Worm (Caenorhabditis elegans) whole organism, L2 larva: Measurements from ENCODE around the gene col-118.

ENCODE experiments used
- C34F6.9 ChIP-seq: fragments of 150-350 bp; optimal IDR thresholded peaks from 2 replicates; lab custom pipeline; 2014; ENCODE audit warnings: missing biosample characterization, missing genetic modification characterization
- F13H6.1 ChIP-seq: sonication (generic microtip); optimal IDR thresholded peaks from 2 replicates; lab custom pipeline; 2016; ENCODE audit warnings: missing genetic modification characterization, missing compliant biosample characterization
- R02D3.7 ChIP-seq: fragments of 150-350 bp; optimal IDR thresholded peaks from 2 replicates; lab custom pipeline; 2014; ENCODE audit warnings: missing biosample characterization, missing genetic modification characterization
- Y55F3AM.14 ChIP-seq: fragments of 200-800 bp; sonication (Bioruptor generic); optimal IDR thresholded peaks from 2 replicates; lab custom pipeline; 2018; ENCODE audit warnings: mild to moderate bottlenecking, missing genetic modification characterization, missing compliant biosample characterization
- ZK546.5 ChIP-seq: sonication (generic microtip); optimal IDR thresholded peaks from 2 replicates; lab custom pipeline; 2017; ENCODE audit warnings: missing biosample characterization, missing genetic modification characterization
- alr-1 ChIP-seq: fragments of 150-350 bp; optimal IDR thresholded peaks from 2 replicates; lab custom pipeline; 2014; ENCODE audit warnings: missing biosample characterization, missing genetic modification characterization
- aly-2 ChIP-seq: fragments of 150-350 bp; optimal IDR thresholded peaks from 2 replicates; lab custom pipeline; 2014; ENCODE audit warnings: missing biosample characterization, missing genetic modification characterization
- ama-1 ChIP-seq: fragments of 150-350 bp; optimal IDR thresholded peaks from 2 replicates; lab custom pipeline; 2018; ENCODE audit warnings: inconsistent platforms
- blmp-1 ChIP-seq: sonication (generic microtip); optimal IDR thresholded peaks from 2 replicates; lab custom pipeline; 2017; ENCODE audit warnings: missing genetic modification characterization, mild to moderate bottlenecking, missing compliant biosample characterization, antibody characterized with exemption, moderate library complexity; ENCODE audit not compliant: insufficient read depth
- ceh-16 ChIP-seq: fragments of 150-350 bp; optimal IDR thresholded peaks from 2 replicates; lab custom pipeline; 2014; ENCODE audit warnings: missing biosample characterization, missing genetic modification characterization
- ceh-82 ChIP-seq: fragments of 150-350 bp; optimal IDR thresholded peaks from 2 replicates; lab custom pipeline; 2014; ENCODE audit warnings: missing biosample characterization, missing genetic modification characterization
- crh-2 ChIP-seq: sonication (generic microtip); optimal IDR thresholded peaks from 2 replicates; lab custom pipeline; 2017; ENCODE audit warnings: missing biosample characterization, missing genetic modification characterization
- dmd-4 ChIP-seq: sonication (generic microtip); optimal IDR thresholded peaks from 2 replicates; lab custom pipeline; 2017; ENCODE audit warnings: missing biosample characterization, missing genetic modification characterization
- egl-27 ChIP-seq: sonication (generic microtip); optimal IDR thresholded peaks from 3 replicates; lab custom pipeline; 2017; ENCODE audit warnings: missing biosample characterization, missing genetic modification reagents, missing genetic modification characterization
- elt-1 ChIP-seq: fragments of 150-350 bp; optimal IDR thresholded peaks from 2 replicates; lab custom pipeline; 2014; ENCODE audit warnings: missing biosample characterization, missing genetic modification characterization
- elt-3 ChIP-seq: sonication (generic microtip); optimal IDR thresholded peaks from 2 replicates; lab custom pipeline; 2017; ENCODE audit warnings: missing biosample characterization, missing genetic modification characterization
- fos-1 ChIP-seq: fragments of 150-350 bp; optimal IDR thresholded peaks from 2 replicates; lab custom pipeline; 2014; ENCODE audit warnings: missing biosample characterization, missing genetic modification characterization
- gmeb-1 ChIP-seq: fragments of 150-350 bp; optimal IDR thresholded peaks from 2 replicates; lab custom pipeline; 2014; ENCODE audit warnings: missing biosample characterization, missing genetic modification characterization
- lin-13 ChIP-seq: fragments of 150-350 bp; optimal IDR thresholded peaks from 2 replicates; lab custom pipeline; 2014; ENCODE audit warnings: missing biosample characterization, missing genetic modification reagents, missing genetic modification characterization
- lin-39 ChIP-seq: fragments of 150-350 bp; optimal IDR thresholded peaks from 2 replicates; lab custom pipeline; 2014; ENCODE audit warnings: missing biosample characterization, missing genetic modification reagents, missing genetic modification characterization
- lsy-2 ChIP-seq, 2 experiments: fragments of 150-350 bp in 1 of 2; sonication (generic microtip) in 1 of 2; optimal IDR thresholded peaks; 2 replicates each; lab custom pipeline; 2014 to 2017; ENCODE audit warnings: missing biosample characterization in 2 of 2, missing genetic modification characterization in 2 of 2
- mab-5 ChIP-seq: fragments of 150-350 bp; optimal IDR thresholded peaks from 2 replicates; lab custom pipeline; 2014; ENCODE audit warnings: missing biosample characterization, missing genetic modification characterization
- mbf-1 ChIP-seq: sonication (generic microtip); optimal IDR thresholded peaks from 2 replicates; lab custom pipeline; 2017; ENCODE audit warnings: missing biosample characterization, missing genetic modification characterization
- nhr-10 ChIP-seq: sonication (generic microtip); optimal IDR thresholded peaks from 2 replicates; lab custom pipeline; 2017; ENCODE audit warnings: missing biosample characterization, missing genetic modification characterization
- nhr-11 ChIP-seq: fragments of 150-350 bp; optimal IDR thresholded peaks from 2 replicates; lab custom pipeline; 2014; ENCODE audit warnings: missing biosample characterization, missing genetic modification characterization
- nhr-12 ChIP-seq: fragments of 150-350 bp; optimal IDR thresholded peaks from 2 replicates; lab custom pipeline; 2014; ENCODE audit warnings: missing biosample characterization, missing genetic modification characterization
- nhr-129 ChIP-seq: fragments of 150-350 bp; optimal IDR thresholded peaks from 2 replicates; lab custom pipeline; 2014; ENCODE audit warnings: missing biosample characterization, missing genetic modification characterization
- nhr-21 ChIP-seq: fragments of 150-350 bp; optimal IDR thresholded peaks from 2 replicates; lab custom pipeline; 2014; ENCODE audit warnings: missing biosample characterization, missing genetic modification characterization
- nhr-23 ChIP-seq: fragments of 150-350 bp; optimal IDR thresholded peaks from 2 replicates; lab custom pipeline; 2014; ENCODE audit warnings: missing biosample characterization, missing genetic modification reagents, missing genetic modification characterization
- nhr-25 ChIP-seq: fragments of 150-350 bp; sonication (generic microtip); optimal IDR thresholded peaks from 3 replicates; lab custom pipeline; 2014; ENCODE audit warnings: missing biosample characterization, missing genetic modification characterization
- peb-1 ChIP-seq: fragments of 150-350 bp; optimal IDR thresholded peaks from 2 replicates; lab custom pipeline; 2014; ENCODE audit warnings: missing biosample characterization, missing genetic modification characterization
- sem-4 ChIP-seq: fragments of 150-350 bp; optimal IDR thresholded peaks from 2 replicates; lab custom pipeline; 2014; ENCODE audit warnings: missing biosample characterization, missing genetic modification reagents, missing genetic modification characterization
- sma-3 ChIP-seq: sonication (generic microtip); optimal IDR thresholded peaks from 2 replicates; lab custom pipeline; 2016; ENCODE audit warnings: missing genetic modification reagents, missing genetic modification characterization, missing compliant biosample characterization
- sma-9 ChIP-seq, 2 experiments: fragments of 150-350 bp in 1 of 2; sonication (generic microtip) in 1 of 2; optimal IDR thresholded peaks; 2 replicates each; lab custom pipeline; 2014 to 2016; ENCODE audit warnings: missing genetic modification characterization in 2 of 2, mild to moderate bottlenecking in 1 of 2, missing biosample characterization in 1 of 2, missing compliant biosample characterization in 1 of 2, missing genetic modification reagents in 1 of 2, moderate library complexity in 1 of 2
- snpc-4 ChIP-seq: fragments of 150-350 bp; optimal IDR thresholded peaks from 2 replicates; lab custom pipeline; 2014; ENCODE audit warnings: missing biosample characterization, missing genetic modification characterization
- unc-55 ChIP-seq: fragments of 150-350 bp; sonication (generic microtip); optimal IDR thresholded peaks from 3 replicates; lab custom pipeline; 2014; ENCODE audit warnings: missing biosample characterization, missing genetic modification reagents, missing genetic modification characterization
- unc-62 ChIP-seq: fragments of 150-350 bp; optimal IDR thresholded peaks from 2 replicates; lab custom pipeline; 2014; ENCODE audit warnings: missing biosample characterization, missing genetic modification reagents, missing genetic modification characterization
- zag-1 ChIP-seq: fragments of 150-350 bp; optimal IDR thresholded peaks from 2 replicates; lab custom pipeline; 2014; ENCODE audit warnings: missing biosample characterization, missing genetic modification characterization
- ztf-11 ChIP-seq: sonication (generic microtip); optimal IDR thresholded peaks from 2 replicates; lab custom pipeline; 2017; ENCODE audit warnings: missing biosample characterization, missing genetic modification characterization
- ztf-4 ChIP-seq: fragments of 150-350 bp; optimal IDR thresholded peaks from 2 replicates; lab custom pipeline; 2014; ENCODE audit warnings: missing biosample characterization, missing genetic modification characterization

The col-118 gene

ce11 chrIV:8853301-8853700 is 5.3 kb downstream of the col-118 start:
- TF ChIP-seq nhr-129 (tag; lab: Kevin White, UChicago) (no peak), aly-2 (tag; lab: Kevin White, UChicago) (no peak), unc-55 (no peak), blmp-1 (tag; lab: Kevin White, UChicago) (no peak), nhr-10 (no peak), dmd-4 (tag; lab: Kevin White, UChicago) (no peak), fos-1 (no peak), elt-3 (tag; lab: Kevin White, UChicago) (no peak), unc-62 (GFP tag; lab: Kevin White, UChicago) (no peak), egl-27 (tag; lab: Kevin White, UChicago) (no peak), nhr-12 (tag; lab: Kevin White, UChicago) (no peak), snpc-4 (tag; lab: Kevin White, UChicago) (no peak), sma-9 (GFP tag; optimal IDR thresholded peaks at IDR 0.05; lab: Kevin White, UChicago) (no peak), sma-9 (tag; optimal IDR thresholded peaks at IDR 0.05; lab: Kevin White, UChicago) (no peak)

DNA sequence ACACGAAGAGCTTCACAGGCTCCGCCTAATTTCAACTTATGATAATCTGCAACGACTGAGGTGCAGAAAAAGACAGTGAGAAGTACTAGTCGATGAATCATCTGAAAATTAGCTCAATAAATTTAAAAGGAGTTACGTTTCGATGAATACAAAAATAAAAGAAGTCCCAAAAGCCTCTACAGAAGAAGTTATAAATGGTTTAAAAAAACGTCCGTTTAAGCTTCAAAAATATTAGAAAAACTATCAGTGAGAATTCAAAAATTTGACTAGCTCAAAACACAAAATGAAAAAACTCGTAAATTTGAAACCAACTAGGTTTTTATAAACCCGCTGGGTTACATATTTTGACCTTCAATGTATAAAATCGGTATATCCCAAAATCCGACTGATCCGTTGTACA is 7.9 kb downstream of the col-118 start, which contains the start of gene T11B7.5:
TSS of gene T11B7.5 (minus strand) at position 101 of the 400 bp plus-strand sequence.
- TF ChIP-seq lin-39 (tag; lab: Kevin White, UChicago) (no peak), unc-62 (GFP tag; lab: Kevin White, UChicago) (no peak), sma-3 (GFP tag; lab: Kevin White, UChicago) (no peak), ztf-4 (tag; lab: Kevin White, UChicago) (no peak), peb-1 (tag; lab: Kevin White, UChicago) (no peak), alr-1 (tag; lab: Kevin White, UChicago) (no peak), elt-1 (tag; lab: Kevin White, UChicago) (no peak), ceh-16 (tag; lab: Kevin White, UChicago) (no peak), elt-3 (tag; lab: Kevin White, UChicago) (no peak), nhr-12 (tag; lab: Kevin White, UChicago) (no peak), sem-4 (tag; lab: Kevin White, UChicago) (no peak)

ce11 chrIV:8864672-8865071 is 16.7 kb downstream of the col-118 start:
- TF ChIP-seq nhr-10 (no peak), egl-27 (tag; lab: Kevin White, UChicago) (no peak), aly-2 (tag; lab: Kevin White, UChicago) (no peak), unc-55 (no peak), gmeb-1 (peak; percentile 36), sma-9 (GFP tag; optimal IDR thresholded peaks at IDR 0.05; lab: Kevin White, UChicago) (peak; percentile 43), sma-9 (tag; optimal IDR thresholded peaks at IDR 0.05; lab: Kevin White, UChicago) (no peak), unc-62 (GFP tag; lab: Kevin White, UChicago) (peak; percentile 15), nhr-21 (tag; lab: Kevin White, UChicago) (peak; percentile 53), ama-1 (no peak), mab-5 (tag; lab: Kevin White, UChicago) (peak; percentile 52), nhr-25 (tag; lab: Kevin White, UChicago) (peak; percentile 34), sma-3 (GFP tag; lab: Kevin White, UChicago) (peak; percentile 5)

- TF ChIP-seq F13H6.1 (tag; lab: Kevin White, UChicago) (peak; percentile 8), R02D3.7 (no peak), fos-1 (peak; percentile 27), lin-39 (tag; lab: Kevin White, UChicago) (no peak), nhr-12 (tag; lab: Kevin White, UChicago) (no peak), ztf-11 (tag; lab: Kevin White, UChicago) (no peak)
These were observed 17.3 kb downstream of the col-118 start, which contains the start of gene C09G9.1 for ce11 chrIV:8865343-8865742. Gene C09G9.1, minus strand, starts transcription at chrIV:8865485.

- TF ChIP-seq C34F6.9 (tag; lab: Kevin White, UChicago) (peak; percentile 53), peb-1 (tag; lab: Kevin White, UChicago) (no peak), ama-1 (peak; percentile 35), sma-9 (GFP tag; optimal IDR thresholded peaks at IDR 0.05; lab: Kevin White, UChicago) (peak; percentile 55), sma-9 (tag; optimal IDR thresholded peaks at IDR 0.05; lab: Kevin White, UChicago) (no peak), snpc-4 (tag; lab: Kevin White, UChicago) (peak; percentile 29), nhr-25 (tag; lab: Kevin White, UChicago) (peak; percentile 71), blmp-1 (tag; lab: Kevin White, UChicago) (peak; percentile 75), ceh-82 (tag; lab: Kevin White, UChicago) (no peak), ZK546.5 (no peak), F13H6.1 (tag; lab: Kevin White, UChicago) (peak; percentile 79), fos-1 (peak; percentile 93), nhr-21 (tag; lab: Kevin White, UChicago) (peak; percentile 52), crh-2 (tag; lab: Kevin White, UChicago) (peak; percentile 53), lsy-2 (tag; optimal IDR thresholded peaks at IDR 0.05; lab: Kevin White, UChicago) (peak in 1 of 2 experiments; percentile 53), Y55F3AM.14 (peak; percentile 63), nhr-12 (tag; lab: Kevin White, UChicago) (no peak), zag-1 (no peak), dmd-4 (tag; lab: Kevin White, UChicago) (no peak), mab-5 (tag; lab: Kevin White, UChicago) (no peak), egl-27 (tag; lab: Kevin White, UChicago) (peak; percentile 23), mbf-1 (no peak), unc-62 (GFP tag; lab: Kevin White, UChicago) (no peak), elt-1 (tag; lab: Kevin White, UChicago) (no peak), lin-13 (GFP tag; lab: Kevin White, UChicago) (no peak), nhr-23 (no peak), nhr-11 (tag; lab: Kevin White, UChicago) (no peak), R02D3.7 (no peak), sma-3 (GFP tag; lab: Kevin White, UChicago) (peak; percentile 77), sem-4 (tag; lab: Kevin White, UChicago) (peak; percentile 87), nhr-129 (tag; lab: Kevin White, UChicago) (peak; percentile 86)
These were observed 18.1 kb downstream of the col-118 start for ce11 chrIV:8866092-8866491.
